Worm (Caenorhabditis elegans): ENCODE results near the gene Y39G8B.2.
A peak's percentile ranks its signal among the peaks of the same experiment; 100 is the strongest.

Gene Y39G8B.2

DNA sequence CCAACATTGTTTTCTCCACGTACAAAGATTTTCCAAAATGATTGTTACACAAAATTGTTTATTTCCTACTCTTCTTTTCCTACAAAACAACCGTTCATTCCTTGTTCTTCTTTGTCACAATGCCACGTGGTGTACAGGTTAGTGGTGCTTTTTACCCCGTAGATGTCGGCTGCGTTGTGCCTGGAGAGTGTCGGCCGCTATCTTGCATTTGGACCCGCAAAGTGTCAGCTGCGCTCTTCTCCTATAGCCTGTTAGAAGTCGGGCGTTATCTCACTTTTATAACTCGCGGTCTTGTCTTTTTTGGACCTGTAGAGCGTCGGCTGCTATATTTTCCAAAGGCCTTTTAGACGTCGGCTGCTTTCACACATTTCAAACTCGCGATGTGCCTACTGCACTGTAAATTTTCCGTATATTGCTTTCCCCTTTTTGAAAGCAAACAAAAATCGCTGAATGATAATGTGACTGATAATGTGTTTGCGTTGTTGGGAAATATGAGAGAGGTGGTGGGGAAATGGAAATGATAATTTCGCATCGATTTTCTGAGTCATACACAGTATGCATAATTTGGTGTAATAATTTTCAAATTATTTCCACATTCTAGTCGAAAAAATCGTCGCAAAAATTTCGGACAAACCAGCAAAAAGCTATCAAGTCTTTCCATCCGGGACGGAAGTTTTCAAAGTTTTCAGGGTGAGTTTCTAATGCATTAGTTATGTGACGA is 34.8 kb upstream of the Y39G8B.2 start, which contains the start of gene F01D5.8:
TSS of gene F01D5.8 (plus strand) at position 51 of the 721 bp plus-strand sequence.
- TF ChIP-seq daf-16 (GFP tag; optimal IDR thresholded peaks at IDR 0.05) = no peak
- TF ChIP-seq daf-16 (tag; optimal IDR thresholded peaks at IDR 0.05) = peak; percentile 45
- TF ChIP-seq unc-62 (GFP tag; optimal IDR thresholded peaks at IDR 0.05 in 1 of 2) = peak in 1 of 2 experiments; percentile 58
- TF ChIP-seq unc-62 (tag; optimal IDR thresholded peaks at IDR 0.05) = no peak
- no peak for TF ChIP-seq hmg-1.1 (GFP tag; IDR thresholded peaks at IDR 0.05)
- no peak for TF ChIP-seq ceh-82 (tag; optimal IDR thresholded peaks at IDR 0.05)
- TF ChIP-seq mep-1 (tag; optimal IDR thresholded peaks at IDR 0.05) = no peak
- peak; percentile 63 for TF ChIP-seq lin-13 (GFP tag; optimal IDR thresholded peaks at IDR 0.05)
- TF ChIP-seq zfp-3 (GFP tag; conservative IDR thresholded peaks at IDR 0.05) = 0 out of 2 replicates have a peak, but pooled peaks have one; percentile 18
- TF ChIP-seq F44E2.7 (GFP tag; IDR thresholded peaks at IDR 0.05) = no peak
- 0 out of 2 replicates have a peak, but pooled peaks have one; percentile 52 for TF ChIP-seq nhr-42 (GFP tag; IDR thresholded peaks at IDR 0.05)
- TF ChIP-seq dve-1 (tag; optimal IDR thresholded peaks at IDR 0.05; ENCODE audit: insufficient read depth) = peak; percentile 4
- no peak for TF ChIP-seq nhr-111 (GFP tag; optimal IDR thresholded peaks at IDR 0.05)
- peak; percentile 7 for TF ChIP-seq hlh-11 (tag; optimal IDR thresholded peaks at IDR 0.05)
- no peak for TF ChIP-seq rbr-2 (tag; optimal IDR thresholded peaks at IDR 0.05)
- no peak for TF ChIP-seq arid-1 (GFP tag; conservative IDR thresholded peaks at IDR 0.05)
- TF ChIP-seq ZK546.5 (tag; optimal IDR thresholded peaks at IDR 0.05) = no peak
- peak; percentile 14; the same call in 1 of the 2 replicates for TF ChIP-seq dmd-6 (GFP tag; IDR thresholded peaks at IDR 0.05)
- no peak for TF ChIP-seq set-16 (GFP tag; IDR thresholded peaks at IDR 0.05)
- no peak for TF ChIP-seq madf-9 (GFP tag; conservative IDR thresholded peaks at IDR 0.05)
- no peak for TF ChIP-seq gei-8 (GFP tag; optimal IDR thresholded peaks at IDR 0.05)
- TF ChIP-seq lin-38 (GFP tag; IDR thresholded peaks at IDR 0.05) = no peak
- no peak for TF ChIP-seq Y48G9A.11 (GFP tag; IDR thresholded peaks at IDR 0.05)
- no peak for TF ChIP-seq dmd-8 (GFP tag; IDR thresholded peaks at IDR 0.05)
- no peak for TF ChIP-seq tra-1 (GFP tag; IDR thresholded peaks at IDR 0.05)
- TF ChIP-seq Y75B8A.6 (GFP tag; IDR thresholded peaks at IDR 0.05) = no peak
- peak; percentile 41 for TF ChIP-seq nhr-28 (tag; optimal IDR thresholded peaks at IDR 0.05)
- peak; percentile 80 for TF ChIP-seq pqm-1 (tag; optimal IDR thresholded peaks at IDR 0.05)
- TF ChIP-seq egl-43 (GFP tag; IDR thresholded peaks at IDR 0.05) = 0 out of 2 replicates have a peak, but pooled peaks have one; percentile 30

DNA sequence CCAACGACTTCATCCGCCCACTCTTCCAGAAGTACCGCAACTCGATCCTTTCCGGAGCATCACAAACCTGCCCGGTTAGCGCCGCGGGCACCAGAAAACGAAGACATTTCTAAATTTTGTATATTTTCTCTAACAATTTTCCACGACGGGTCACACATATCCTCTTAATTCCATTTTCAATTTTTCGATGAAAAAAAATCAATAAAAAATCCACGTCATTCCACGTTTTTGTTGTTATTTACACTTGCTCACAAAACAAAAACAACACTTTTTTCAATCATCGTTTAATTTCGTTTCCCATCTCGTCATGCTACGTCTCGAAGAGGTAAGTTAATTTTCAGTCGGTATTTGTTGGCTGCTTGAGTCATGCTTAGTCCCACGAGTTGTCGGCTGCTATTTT is 32.3 kb upstream of the Y39G8B.2 start, which contains the start of gene F01D5.7:
TSS of gene F01D5.7 (plus strand) at position 301 of the 400 bp plus-strand sequence.
- TF ChIP-seq hif-1 (tag; optimal IDR thresholded peaks at IDR 0.05) (no peak), egl-43 (GFP tag; IDR thresholded peaks at IDR 0.05) (no peak), sdz-12 (GFP tag; optimal IDR thresholded peaks at IDR 0.05) (no peak), unc-62 (GFP tag; optimal IDR thresholded peaks at IDR 0.05 in 1 of 2) (no peak), unc-62 (tag; optimal IDR thresholded peaks at IDR 0.05) (no peak), mes-2 (tag; optimal IDR thresholded peaks at IDR 0.05; ENCODE audit: poor library complexity, severe bottlenecking) (no peak), ceh-32 (tag; optimal IDR thresholded peaks at IDR 0.05; ENCODE audit: poor library complexity) (no peak), nhr-42 (GFP tag; IDR thresholded peaks at IDR 0.05) (no peak), lim-7 (GFP tag; IDR thresholded peaks at IDR 0.05) (no peak), lin-39 (tag; optimal IDR thresholded peaks at IDR 0.05) (no peak), gei-8 (GFP tag; optimal IDR thresholded peaks at IDR 0.05) (no peak), set-16 (GFP tag; IDR thresholded peaks at IDR 0.05) (no peak), ceh-44 (GFP tag; IDR thresholded peaks at IDR 0.05) (no peak), lir-3 (tag; optimal IDR thresholded peaks at IDR 0.05) (no peak), ama-1 (optimal IDR thresholded peaks at IDR 0.05) (no peak), attf-4 (tag; optimal IDR thresholded peaks at IDR 0.05) (no peak), daf-8 (GFP tag; IDR thresholded peaks at IDR 0.05) (no peak), nhr-41 (GFP tag; IDR thresholded peaks at IDR 0.05) (no peak)
